Fruit fly (Drosophila melanogaster): Measurements from ENCODE around the gene CG7387.

DNA sequence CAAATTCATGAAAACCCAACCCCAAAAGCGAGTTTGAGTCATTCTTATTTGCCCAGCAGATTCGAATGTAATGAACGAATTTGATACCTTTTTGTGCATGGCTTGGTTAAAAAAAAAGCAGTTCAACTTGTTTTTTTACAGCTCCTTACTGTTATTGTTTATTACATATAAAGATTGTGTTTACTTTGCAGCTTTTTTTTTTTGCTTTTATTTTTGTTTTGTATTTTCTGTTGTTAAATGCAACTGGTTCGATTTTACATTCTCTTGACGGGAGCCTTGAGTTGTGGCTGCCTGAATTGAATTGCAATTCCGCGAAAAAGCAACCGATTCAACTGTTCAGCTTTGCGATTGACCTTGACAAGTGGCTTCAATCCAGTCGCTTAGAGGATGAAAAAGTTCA lies 38.4 kb downstream of the CG7387 start:
- TF ChIP-seq Lpt (GFP tag; optimal IDR thresholded peaks at IDR 0.05) (no peak), CG1621 (tag; optimal IDR thresholded peaks at IDR 0.05) (no peak), CG16779 (tag; optimal IDR thresholded peaks at IDR 0.05) (no peak), CG6808 (GFP tag; optimal IDR thresholded peaks at IDR 0.05) (peak; percentile 41), CG15336 (GFP tag; IDR thresholded peaks at IDR 0.05) (peak; percentile 37; the same call in 1 of the 2 replicates), fd85E (GFP tag; optimal IDR thresholded peaks at IDR 0.05) (no peak)
